Fruit fly (Drosophila melanogaster): Measurements from ENCODE around the gene Mur2B.

DNA sequence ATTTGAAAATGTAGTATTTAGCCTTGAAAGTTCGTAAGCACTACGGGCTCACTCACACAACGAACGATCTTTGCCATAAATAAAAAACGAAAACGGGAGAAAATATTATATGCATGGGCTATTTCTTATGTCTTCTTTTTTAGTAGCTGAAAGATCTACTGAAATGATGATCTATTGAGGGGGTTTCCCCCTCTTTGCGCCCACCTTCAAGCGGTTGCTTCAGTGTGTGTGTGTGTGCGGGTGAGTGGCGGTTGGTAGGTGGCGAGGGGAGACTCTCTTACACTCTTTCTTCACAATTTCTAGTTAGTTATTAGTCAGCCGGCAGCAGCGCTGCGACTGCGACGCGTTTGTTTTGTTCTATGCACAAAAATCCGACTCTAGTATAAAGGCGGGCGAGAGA lies 47.2 kb downstream of the Mur2B start:
- no peak for TF ChIP-seq CG8478 (optimal IDR thresholded peaks at IDR 0.05)
- no peak for TF ChIP-seq CTCF (optimal IDR thresholded peaks at IDR 0.05)
